Worm (Caenorhabditis elegans): Measurements from ENCODE around the gene wrt-2.

The wrt-2 gene

ce11 chrX:3102165-3102564 is 8.0 kb upstream of the wrt-2 start, which contains the start of gene ztf-13:
ztf-13 (minus strand) TSS chrX:3102175.
- TF ChIP-seq nhr-41 (GFP tag; IDR thresholded peaks at IDR 0.05): no peak
- TF ChIP-seq ces-1 (GFP tag; optimal IDR thresholded peaks at IDR 0.05): no peak
- peak in 1 of 2 experiments; percentile 12 for TF ChIP-seq lsy-2 (tag; optimal IDR thresholded peaks at IDR 0.05)
- no peak for TF ChIP-seq fos-1 (tag; optimal IDR thresholded peaks at IDR 0.05)
- no peak for TF ChIP-seq D1046.2 (GFP tag; IDR thresholded peaks at IDR 0.05)
- TF ChIP-seq nhr-28 (tag; optimal IDR thresholded peaks at IDR 0.05): peak; percentile 67
- no peak for TF ChIP-seq zfp-3 (GFP tag; conservative IDR thresholded peaks at IDR 0.05)
- no peak for TF ChIP-seq F26F4.8 (GFP tag; conservative IDR thresholded peaks at IDR 0.05)
- TF ChIP-seq unc-130 (GFP tag; optimal IDR thresholded peaks at IDR 0.05): no peak
- no peak for TF ChIP-seq madf-9 (GFP tag; conservative IDR thresholded peaks at IDR 0.05)
- TF ChIP-seq pqm-1 (tag; optimal IDR thresholded peaks at IDR 0.05): peak; percentile 39
- no peak for TF ChIP-seq arid-1 (GFP tag; conservative IDR thresholded peaks at IDR 0.05)
- TF ChIP-seq ZK337.2 (GFP tag; IDR thresholded peaks at IDR 0.05): no peak
- TF ChIP-seq dmd-8 (GFP tag; IDR thresholded peaks at IDR 0.05): no peak
- no peak for TF ChIP-seq nhr-237 (tag; optimal IDR thresholded peaks at IDR 0.05)
- TF ChIP-seq mdt-29 (GFP tag; IDR thresholded peaks at IDR 0.05): no peak
- peak; percentile 61 for TF ChIP-seq hlh-11 (tag; optimal IDR thresholded peaks at IDR 0.05)
- TF ChIP-seq F10B5.3 (tag; optimal IDR thresholded peaks at IDR 0.05): no peak
- TF ChIP-seq mxl-3 (GFP tag; optimal IDR thresholded peaks at IDR 0.05): no peak
- no peak for TF ChIP-seq jun-1 (tag; optimal IDR thresholded peaks at IDR 0.05)
- peak; percentile 47; the same call in 1 of the 2 replicates for TF ChIP-seq ceh-20 (GFP tag; IDR thresholded peaks at IDR 0.05)
- TF ChIP-seq hlh-30 (tag; optimal IDR thresholded peaks at IDR 0.05; ENCODE audit: insufficient read depth): peak; percentile 89
- TF ChIP-seq pha-4 (GFP tag; IDR thresholded peaks at IDR 0.05): no peak
- no peak for TF ChIP-seq pha-4 (tag; optimal IDR thresholded peaks at IDR 0.05)
- no peak for TF ChIP-seq ztf-11 (tag; optimal IDR thresholded peaks at IDR 0.05)
- no peak for TF ChIP-seq mes-2 (tag; optimal IDR thresholded peaks at IDR 0.05; ENCODE audit: poor library complexity, severe bottlenecking)
- no peak for TF ChIP-seq snpc-1.2 (GFP tag; IDR thresholded peaks at IDR 0.05)
- no peak for TF ChIP-seq skn-1 (tag; optimal IDR thresholded peaks at IDR 0.05)
- no peak for TF ChIP-seq R02D3.7 (tag; optimal IDR thresholded peaks at IDR 0.05)
- TF ChIP-seq lim-7 (GFP tag; IDR thresholded peaks at IDR 0.05): no peak
- no peak for TF ChIP-seq ctbp-1 (GFP tag; IDR thresholded peaks at IDR 0.05)
- TF ChIP-seq tra-1 (GFP tag; IDR thresholded peaks at IDR 0.05): no peak
- TF ChIP-seq ceh-82 (tag; optimal IDR thresholded peaks at IDR 0.05): no peak
- TF ChIP-seq Y5F2A.4 (GFP tag; optimal IDR thresholded peaks at IDR 0.05): no peak
- TF ChIP-seq ama-1 (optimal IDR thresholded peaks at IDR 0.05): no peak
- TF ChIP-seq set-16 (GFP tag; IDR thresholded peaks at IDR 0.05): no peak
- no peak for TF ChIP-seq nhr-111 (GFP tag; optimal IDR thresholded peaks at IDR 0.05)
- TF ChIP-seq fkh-10 (GFP tag; optimal IDR thresholded peaks at IDR 0.05): no peak
- TF ChIP-seq nhr-10 (tag; optimal IDR thresholded peaks at IDR 0.05): no peak
- TF ChIP-seq php-3 (GFP tag; IDR thresholded peaks at IDR 0.05): peak; percentile 89
- no peak for TF ChIP-seq lin-39 (tag; optimal IDR thresholded peaks at IDR 0.05)
- TF ChIP-seq aly-2 (tag; optimal IDR thresholded peaks at IDR 0.05): no peak
- TF ChIP-seq ztf-7 (tag; optimal IDR thresholded peaks at IDR 0.05): peak; percentile 14
- TF ChIP-seq T26A8.4 (GFP tag; IDR thresholded peaks at IDR 0.05): no peak
- TF ChIP-seq nhr-42 (GFP tag; IDR thresholded peaks at IDR 0.05): no peak
- no peak for TF ChIP-seq dmd-9 (GFP tag; IDR thresholded peaks at IDR 0.05)
- no peak for TF ChIP-seq lin-29 (GFP tag; IDR thresholded peaks at IDR 0.05)
- no peak for TF ChIP-seq nhr-25 (tag; optimal IDR thresholded peaks at IDR 0.05; ENCODE audit: borderline replicate concordance, insufficient read depth)
- TF ChIP-seq zfp-2 (tag; optimal IDR thresholded peaks at IDR 0.05): no peak
- TF ChIP-seq rbr-2 (tag; optimal IDR thresholded peaks at IDR 0.05): no peak
- TF ChIP-seq Y105C5A.15 (GFP tag; IDR thresholded peaks at IDR 0.05): no peak
- no peak for TF ChIP-seq tag-97 (GFP tag; IDR thresholded peaks at IDR 0.05)
- no peak for TF ChIP-seq mxl-2 (GFP tag; conservative IDR thresholded peaks at IDR 0.05)

Data from whole organism, L4 larva.